Worm (Caenorhabditis elegans): ENCODE results near the gene C03A3.2.

C03A3.2 gene

DNA sequence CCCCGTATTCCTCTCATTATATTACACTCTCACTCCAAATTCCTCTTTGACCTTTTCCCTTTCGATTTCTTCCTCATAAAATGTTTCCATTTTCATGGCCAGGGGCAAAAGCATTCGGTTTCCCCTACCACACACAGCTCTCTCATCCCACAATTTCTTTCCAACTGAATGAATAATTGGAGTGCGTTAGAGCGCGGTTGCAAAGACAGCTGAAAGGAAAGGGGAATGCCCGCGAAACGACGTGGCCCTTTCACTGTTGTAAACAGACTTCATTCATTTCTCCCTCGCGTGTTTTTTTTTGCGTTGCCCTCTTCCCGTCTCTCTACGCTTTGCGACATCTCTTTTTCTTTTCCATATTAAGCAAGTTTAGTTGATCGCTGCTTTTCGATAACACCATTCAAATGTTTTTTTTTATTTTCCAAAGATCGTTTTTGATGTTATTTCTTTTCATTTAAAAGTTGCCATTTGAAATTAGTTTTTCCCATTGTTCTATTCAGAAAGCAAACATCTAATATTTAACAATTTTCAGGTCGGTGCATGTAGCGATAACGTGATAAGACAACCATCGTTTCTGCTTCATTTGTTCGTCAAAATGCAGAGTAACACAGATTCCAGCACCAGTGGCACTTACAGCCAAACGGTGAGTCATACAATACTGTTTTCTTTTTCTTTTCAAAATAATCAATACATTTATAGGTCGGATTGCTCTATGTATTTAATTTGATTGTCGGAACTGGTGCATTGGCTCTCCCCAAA is at the start of gene C03A3.2:
C03A3.2 (plus strand) TSS at position 530 of the 756 bp plus-strand sequence.
- TF ChIP-seq dao-5 (tag; optimal IDR thresholded peaks at IDR 0.05) (no peak), W03F9.2 (tag; optimal IDR thresholded peaks at IDR 0.05) (peak; percentile 6), him-1 (tag; optimal IDR thresholded peaks at IDR 0.05) (peak; percentile 12)

- TF ChIP-seq dao-5 (tag; optimal IDR thresholded peaks at IDR 0.05) (no peak), W03F9.2 (tag; optimal IDR thresholded peaks at IDR 0.05) (peak; percentile 18), him-1 (tag; optimal IDR thresholded peaks at IDR 0.05) (no peak)
These were observed 47.1 kb upstream of the C03A3.2 start, which contains the start of the genes C34F6.7 and idh-2 for ce11 chrX:11215420-11216050. C34F6.7 (minus strand) TSS chrX:11215470. idh-2 (plus strand) TSS chrX:11216000.

DNA sequence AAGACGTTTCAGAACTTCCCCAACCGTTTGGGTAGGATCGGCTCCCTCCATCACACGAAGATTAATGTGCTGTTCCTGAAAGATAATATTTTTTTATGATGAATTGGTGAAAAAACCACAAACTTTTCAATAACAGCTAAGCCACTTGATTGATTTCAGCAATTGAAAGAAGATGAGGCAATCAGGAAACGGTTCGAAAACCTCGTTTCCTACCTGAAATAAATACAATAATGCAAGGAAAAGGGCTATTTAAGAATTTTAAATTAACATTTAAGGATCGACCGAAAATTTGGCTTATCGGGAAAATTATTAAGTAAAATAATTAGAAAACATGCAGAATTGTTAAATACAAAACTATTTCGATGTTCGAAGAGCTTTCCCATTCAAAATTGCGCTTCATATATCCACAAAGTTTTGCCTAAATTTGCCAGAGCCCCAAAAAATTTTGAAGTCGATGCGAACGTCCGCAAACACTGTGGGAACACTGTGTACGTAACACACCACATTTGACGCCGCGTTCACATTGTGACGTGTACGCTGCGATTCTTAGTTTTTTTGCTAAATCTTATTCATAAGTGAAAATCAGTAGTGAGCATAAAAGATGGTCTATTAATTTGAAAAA is 39.9 kb upstream of the C03A3.2 start, which contains the start of gene C34F6.9:
C34F6.9 (minus strand) TSS at position 51 of the 622 bp plus-strand sequence.
- no peak for TF ChIP-seq W03F9.2 (tag; optimal IDR thresholded peaks at IDR 0.05)
- TF ChIP-seq dao-5 (tag; optimal IDR thresholded peaks at IDR 0.05): no peak
- TF ChIP-seq him-1 (tag; optimal IDR thresholded peaks at IDR 0.05): no peak

- no peak for TF ChIP-seq him-1 (tag; optimal IDR thresholded peaks at IDR 0.05)
- no peak for TF ChIP-seq dao-5 (tag; optimal IDR thresholded peaks at IDR 0.05)
- TF ChIP-seq W03F9.2 (tag; optimal IDR thresholded peaks at IDR 0.05): no peak
These were observed 36.1 kb upstream of the C03A3.2 start, which contains the start of gene C34F6.12 for ce11 chrX:11226595-11226994. C34F6.12 (minus strand) TSS chrX:11226695.

- TF ChIP-seq W03F9.2 (tag; optimal IDR thresholded peaks at IDR 0.05) (no peak), dao-5 (tag; optimal IDR thresholded peaks at IDR 0.05) (no peak), him-1 (tag; optimal IDR thresholded peaks at IDR 0.05) (no peak)
These were observed 22.0 kb upstream of the C03A3.2 start, which contains the start of gene C34F6.10 for ce11 chrX:11240585-11241115. C34F6.10 (minus strand) TSS chrX:11240635.

ce11 chrX:11241479-11241878 is 21.2 kb upstream of the C03A3.2 start:
- TF ChIP-seq dao-5 (tag; optimal IDR thresholded peaks at IDR 0.05) (no peak), him-1 (tag; optimal IDR thresholded peaks at IDR 0.05) (no peak), W03F9.2 (tag; optimal IDR thresholded peaks at IDR 0.05) (no peak)

DNA sequence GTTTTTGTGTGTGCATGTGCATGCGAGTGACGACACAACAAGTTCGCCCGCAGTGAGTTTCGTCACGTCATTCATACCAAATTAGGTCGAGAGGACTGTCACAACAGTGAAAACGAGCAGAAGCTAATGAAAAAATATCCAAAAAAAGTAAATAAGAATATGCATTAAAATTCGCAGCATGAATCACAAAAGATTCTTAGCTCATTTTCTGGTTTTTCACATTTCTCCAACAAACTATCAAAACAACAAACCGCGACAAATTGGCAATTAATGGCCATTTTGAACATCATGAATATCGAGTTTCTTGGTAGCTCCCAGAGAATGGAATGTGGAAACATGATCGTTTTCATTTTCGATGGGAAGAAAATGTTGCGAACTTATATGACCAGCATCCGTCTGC is 19.0 kb upstream of the C03A3.2 start:
- TF ChIP-seq dao-5 (tag; optimal IDR thresholded peaks at IDR 0.05): no peak

- TF ChIP-seq him-1 (tag; optimal IDR thresholded peaks at IDR 0.05): no peak
These were observed 17.6 kb upstream of the C03A3.2 start for ce11 chrX:11245056-11245455.

DNA sequence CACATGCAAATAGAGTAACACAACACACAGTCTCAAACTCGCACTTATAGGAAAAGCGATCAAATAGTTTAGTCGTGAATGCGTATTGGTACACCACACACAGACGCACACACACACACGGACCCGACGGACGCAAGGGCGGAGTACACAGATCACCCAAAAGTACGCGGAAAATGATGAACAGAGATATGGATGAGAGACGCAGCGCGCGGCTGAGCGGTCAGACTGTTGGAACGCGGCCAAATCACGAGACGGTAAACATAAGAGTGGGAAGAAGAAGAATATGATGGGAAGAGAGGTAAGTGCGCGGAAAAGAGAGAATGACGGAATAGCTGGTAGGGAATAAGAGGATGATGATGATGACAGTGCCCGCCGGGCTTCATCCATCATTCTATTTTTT is 14.6 kb upstream of the C03A3.2 start:
- TF ChIP-seq W03F9.2 (tag; optimal IDR thresholded peaks at IDR 0.05) (no peak), dao-5 (tag; optimal IDR thresholded peaks at IDR 0.05) (no peak), him-1 (tag; optimal IDR thresholded peaks at IDR 0.05) (no peak)

- TF ChIP-seq dao-5 (tag; optimal IDR thresholded peaks at IDR 0.05) (no peak), him-1 (tag; optimal IDR thresholded peaks at IDR 0.05) (no peak), W03F9.2 (tag; optimal IDR thresholded peaks at IDR 0.05) (no peak)
These were observed 13.3 kb upstream of the C03A3.2 start for ce11 chrX:11249392-11249791.

ce11 chrX:11250983-11251382 is 11.7 kb upstream of the C03A3.2 start:
- TF ChIP-seq him-1 (tag; optimal IDR thresholded peaks at IDR 0.05): no peak
- no peak for TF ChIP-seq dao-5 (tag; optimal IDR thresholded peaks at IDR 0.05)
- TF ChIP-seq W03F9.2 (tag; optimal IDR thresholded peaks at IDR 0.05): no peak

DNA sequence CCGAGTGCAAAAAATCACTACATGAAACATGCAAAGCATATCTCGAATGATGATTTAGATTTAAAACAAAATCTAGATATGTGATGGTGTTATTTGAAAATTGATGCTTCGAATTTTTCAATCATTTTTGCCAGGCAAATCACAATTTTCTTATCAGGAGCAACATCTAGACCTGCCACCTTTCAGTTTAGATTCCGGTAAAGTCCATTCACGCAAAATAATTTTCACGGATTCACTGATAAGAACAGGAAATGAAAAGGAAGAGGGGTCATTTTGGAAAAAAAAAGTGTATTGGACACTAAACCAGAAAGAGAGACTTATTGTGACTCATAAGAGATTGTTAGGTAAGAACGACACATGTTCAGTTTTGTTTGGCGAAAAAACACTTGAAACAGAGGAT is 10.7 kb upstream of the C03A3.2 start:
- no peak for TF ChIP-seq dao-5 (tag; optimal IDR thresholded peaks at IDR 0.05)
- TF ChIP-seq W03F9.2 (tag; optimal IDR thresholded peaks at IDR 0.05): no peak
- no peak for TF ChIP-seq him-1 (tag; optimal IDR thresholded peaks at IDR 0.05)

- peak; percentile 24 for TF ChIP-seq W03F9.2 (tag; optimal IDR thresholded peaks at IDR 0.05)
- peak; percentile 37 for TF ChIP-seq him-1 (tag; optimal IDR thresholded peaks at IDR 0.05)
- TF ChIP-seq dao-5 (tag; optimal IDR thresholded peaks at IDR 0.05): no peak
These were observed 10.2 kb upstream of the C03A3.2 start for ce11 chrX:11252429-11252828.

- TF ChIP-seq dao-5 (tag; optimal IDR thresholded peaks at IDR 0.05): no peak
- TF ChIP-seq him-1 (tag; optimal IDR thresholded peaks at IDR 0.05): no peak
- TF ChIP-seq W03F9.2 (tag; optimal IDR thresholded peaks at IDR 0.05): no peak
These were observed 5.6 kb upstream of the C03A3.2 start, which contains the start of gene C03A3.1 for ce11 chrX:11257071-11257470. C03A3.1 (plus strand) TSS chrX:11257361.
